Worm (Caenorhabditis elegans) whole organism, L1 larva: Measurements from ENCODE around the gene Y32H12A.1.

Source experiments
- aly-2 ChIP-seq: fragments of 150-350 bp; optimal IDR thresholded peaks from 2 replicates; lab custom pipeline; 2014; ENCODE audit warnings: missing biosample characterization, missing genetic modification characterization
- ceh-8 ChIP-seq: fragments of 200-800 bp; sonication (Bioruptor generic); optimal IDR thresholded peaks from 2 replicates; lab custom pipeline; 2018; ENCODE audit warnings: mild to moderate bottlenecking, missing genetic modification characterization, moderate library complexity, missing compliant biosample characterization
- egl-27 ChIP-seq, 2 experiments: fragments of 150-350 bp in 1 of 2; sonication (generic microtip); optimal IDR thresholded peaks; 3 replicates each; lab custom pipeline; 2017 to 2018; ENCODE audit warnings: missing biosample characterization in 2 of 2, missing genetic modification characterization in 2 of 2, missing genetic modification reagents in 2 of 2
- elt-2 ChIP-seq: sonication (generic microtip); optimal IDR thresholded peaks from 2 replicates; lab custom pipeline; 2016; ENCODE audit warnings: missing genetic modification characterization, mild to moderate bottlenecking, inconsistent platforms, missing compliant biosample characterization, missing genetic modification reagents
- lin-13 ChIP-seq: fragments of 150-350 bp; optimal IDR thresholded peaks from 2 replicates; lab custom pipeline; 2014; ENCODE audit warnings: missing biosample characterization, missing genetic modification reagents, missing genetic modification characterization
- lin-15B ChIP-seq: fragments of 150-350 bp; sonication (generic microtip); optimal IDR thresholded peaks from 3 replicates; lab custom pipeline; 2014; ENCODE audit warnings: missing biosample characterization, missing genetic modification characterization
- lsy-2 ChIP-seq, 2 experiments: fragments of 150-350 bp; optimal IDR thresholded peaks; 2 replicates each; lab custom pipeline; 2014; ENCODE audit warnings: missing biosample characterization in 2 of 2, missing genetic modification characterization in 2 of 2
- nhr-237 ChIP-seq: fragments of 150-350 bp; optimal IDR thresholded peaks from 2 replicates; lab custom pipeline; 2014; ENCODE audit warnings: missing biosample characterization, missing genetic modification characterization
- nhr-84 ChIP-seq: sonication (generic microtip); optimal IDR thresholded peaks from 2 replicates; lab custom pipeline; 2017; ENCODE audit warnings: missing biosample characterization, missing genetic modification characterization
- tbx-2 ChIP-seq: sonication (generic microtip); optimal IDR thresholded peaks from 2 replicates; lab custom pipeline; 2016; ENCODE audit warnings: missing genetic modification characterization, missing compliant biosample characterization
- unc-130 ChIP-seq: fragments of 150-350 bp; optimal IDR thresholded peaks from 2 replicates; lab custom pipeline; 2017; ENCODE audit warnings: missing biosample characterization, missing genetic modification characterization, inconsistent platforms
- ztf-4 ChIP-seq: fragments of 150-350 bp; optimal IDR thresholded peaks from 2 replicates; lab custom pipeline; 2014; ENCODE audit warnings: missing biosample characterization, missing genetic modification characterization

DNA sequence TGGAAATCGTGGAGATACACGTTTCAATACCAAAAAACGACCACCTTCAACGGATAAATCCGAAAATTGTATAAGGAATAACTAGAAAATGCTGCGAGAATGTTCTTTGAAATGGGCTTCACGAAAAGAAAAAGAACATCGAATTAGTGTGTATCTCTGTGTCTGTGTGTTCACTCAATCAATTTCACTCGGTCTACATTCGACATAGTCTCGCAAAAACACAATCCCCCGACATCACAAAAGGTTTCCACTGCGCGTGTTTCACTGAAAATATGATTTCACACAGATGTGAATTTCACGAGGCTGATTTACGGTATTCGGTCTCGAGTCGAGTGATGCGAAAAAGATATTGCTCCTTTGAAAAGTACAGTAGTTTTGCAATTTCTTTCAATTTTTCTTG lies 11.7 kb downstream of the Y32H12A.1 start:
- TF ChIP-seq nhr-84 (tag; lab: Kevin White, UChicago) = no peak
- no peak for TF ChIP-seq egl-27 (tag; optimal IDR thresholded peaks at IDR 0.05; lab: Kevin White, UChicago)
- TF ChIP-seq nhr-237 (tag; lab: Kevin White, UChicago) = no peak
- no peak for TF ChIP-seq ztf-4 (tag; lab: Kevin White, UChicago)
- TF ChIP-seq lin-15B (tag; lab: Kevin White, UChicago) = no peak
- no peak for TF ChIP-seq lin-13 (GFP tag; lab: Kevin White, UChicago)
- TF ChIP-seq ceh-8 (GFP tag; lab: Kevin White, UChicago) = no peak
- no peak for TF ChIP-seq lsy-2 (tag; optimal IDR thresholded peaks at IDR 0.05; lab: Kevin White, UChicago)
- no peak for TF ChIP-seq tbx-2 (tag; lab: Kevin White, UChicago)
- TF ChIP-seq unc-130 (tag; lab: Kevin White, UChicago) = no peak
- no peak for TF ChIP-seq elt-2 (tag; lab: Kevin White, UChicago)
- TF ChIP-seq aly-2 (tag; lab: Kevin White, UChicago) = no peak
